Fruit fly (Drosophila melanogaster): ENCODE data around the gene CG32081.

The CG32081 gene

DNA sequence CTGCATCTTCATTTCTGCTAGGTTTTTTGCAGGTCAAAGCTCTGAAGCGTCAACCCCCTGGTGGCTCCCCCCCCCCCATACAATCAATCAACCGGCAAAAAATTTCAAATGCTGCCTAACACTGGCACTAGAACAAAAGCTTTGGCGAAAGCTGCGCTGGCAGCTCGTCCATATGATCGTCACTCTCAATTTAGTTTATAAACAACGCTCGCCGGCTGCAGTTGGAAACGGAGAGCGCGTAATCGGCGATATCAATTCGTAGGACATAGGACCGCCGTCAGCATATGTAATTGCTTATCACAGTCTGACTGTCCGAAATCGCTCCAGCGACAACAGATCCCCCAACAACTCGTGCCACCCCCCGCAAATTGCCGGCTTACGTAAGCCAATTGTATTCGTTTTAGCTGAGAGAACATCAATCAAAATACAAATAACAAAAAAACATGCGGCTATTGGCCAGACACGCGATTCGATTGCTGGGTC, 43.0 kb downstream of the CG32081 start, which contains the start of gene Mocs1 (continued):
- no peak for TF ChIP-seq CG13424 (tag; optimal IDR thresholded peaks at IDR 0.05)
- TF ChIP-seq CG11696 (GFP tag; IDR thresholded peaks at IDR 0.05): no peak
- TF ChIP-seq slou (GFP tag; optimal IDR thresholded peaks at IDR 0.05): no peak
- TF ChIP-seq CG12299 (tag; optimal IDR thresholded peaks at IDR 0.05): no peak
- peak; percentile 15 for TF ChIP-seq gro (GFP tag; optimal IDR thresholded peaks at IDR 0.05)
- peak; percentile 68 for TF ChIP-seq lab (GFP tag; optimal IDR thresholded peaks at IDR 0.05)
- no peak for TF ChIP-seq CG1602 (GFP tag; optimal IDR thresholded peaks at IDR 0.05)
- peak; percentile 38 for TF ChIP-seq Nf-YC (tag; optimal IDR thresholded peaks at IDR 0.05)
- no peak for TF ChIP-seq CG1832 (GFP tag; optimal IDR thresholded peaks at IDR 0.05)
- peak; percentile 75 for TF ChIP-seq Med (GFP tag)
- TF ChIP-seq tin (GFP tag; optimal IDR thresholded peaks at IDR 0.05): no peak
- TF ChIP-seq p53 (GFP tag; optimal IDR thresholded peaks at IDR 0.05): no peak
- TF ChIP-seq Chrac-16 (GFP tag; optimal IDR thresholded peaks at IDR 0.05): no peak
- no peak for TF ChIP-seq CG18764 (GFP tag; optimal IDR thresholded peaks at IDR 0.05)
- TF ChIP-seq Hey (tag; optimal IDR thresholded peaks at IDR 0.05): no peak
- TF ChIP-seq CG34224 (GFP tag; IDR thresholded peaks at IDR 0.05; ENCODE audit: partially characterized antibody): no peak; the same call in 2 of the 3 replicates
- peak; percentile 40 for TF ChIP-seq cwo (GFP tag; optimal IDR thresholded peaks at IDR 0.05)
- TF ChIP-seq dmrt11E (tag; optimal IDR thresholded peaks at IDR 0.05): no peak
- no peak for TF ChIP-seq CG7839 (tag; optimal IDR thresholded peaks at IDR 0.05)
- no peak for TF ChIP-seq CG4820 (GFP tag; optimal IDR thresholded peaks at IDR 0.05)
- no peak for TF ChIP-seq CG10274 (GFP tag; optimal IDR thresholded peaks at IDR 0.05)
- no peak for TF ChIP-seq Nf-YA (GFP tag; IDR thresholded peaks at IDR 0.05)
- TF ChIP-seq CG17385 (GFP tag; optimal IDR thresholded peaks at IDR 0.05): no peak
- peak; percentile 19; the same call in 1 of the 2 replicates for TF ChIP-seq ranshi (GFP tag; IDR thresholded peaks at IDR 0.05)
- TF ChIP-seq CG14050 (GFP tag; IDR thresholded peaks at IDR 0.05): no peak
- no peak for TF ChIP-seq D19A (tag; optimal IDR thresholded peaks at IDR 0.05)
- TF ChIP-seq CG13775 (GFP tag; optimal IDR thresholded peaks at IDR 0.05): no peak
- no peak for TF ChIP-seq bowl (GFP tag; IDR thresholded peaks at IDR 0.05)
- TF ChIP-seq Pdp1 (GFP tag; optimal IDR thresholded peaks at IDR 0.05): peak in 1 of 2 experiments; percentile 96
- TF ChIP-seq D19B (GFP tag; optimal IDR thresholded peaks at IDR 0.05): no peak
- TF ChIP-seq CG34376 (GFP tag; optimal IDR thresholded peaks at IDR 0.05): peak; percentile 65
- TF ChIP-seq Nf-YB (GFP tag; optimal IDR thresholded peaks at IDR 0.05): no peak
- no peak for TF ChIP-seq Six4 (GFP tag; optimal IDR thresholded peaks at IDR 0.05)
- TF ChIP-seq CG2678 (tag; optimal IDR thresholded peaks at IDR 0.05): peak; percentile 7
- TF ChIP-seq CG5953 (GFP tag; IDR thresholded peaks at IDR 0.05): no peak
- no peak for TF ChIP-seq CG10321 (GFP tag; IDR thresholded peaks at IDR 0.05)
- no peak for TF ChIP-seq bigmax (GFP tag; optimal IDR thresholded peaks at IDR 0.05)
- TF ChIP-seq cad (GFP tag; optimal IDR thresholded peaks at IDR 0.05): no peak
- TF ChIP-seq CG15269 (tag; optimal IDR thresholded peaks at IDR 0.05): peak; percentile 6
- peak; percentile 15 for TF ChIP-seq CHES-1-like (GFP tag; optimal IDR thresholded peaks at IDR 0.05)
- no peak for TF ChIP-seq CG17612 (GFP tag; IDR thresholded peaks at IDR 0.05)
- TF ChIP-seq CG1024 (GFP tag; IDR thresholded peaks at IDR 0.05): no peak
- no peak for TF ChIP-seq Xbp1 (GFP tag; optimal IDR thresholded peaks at IDR 0.05)
- no peak for TF ChIP-seq CG14965 (GFP tag; optimal IDR thresholded peaks at IDR 0.05; ENCODE audit: borderline replicate concordance)
- TF ChIP-seq pnt (GFP tag; optimal IDR thresholded peaks at IDR 0.05): no peak
- TF ChIP-seq CG42726 (GFP tag; IDR thresholded peaks at IDR 0.05; ENCODE audit: partially characterized antibody): peak; percentile 26; the same call in 1 of the 2 replicates
- no peak for TF ChIP-seq NC2β (GFP tag; optimal IDR thresholded peaks at IDR 0.05)
- peak; percentile 77; the same call in 1 of the 3 replicates for TF ChIP-seq CG34422 (GFP tag; IDR thresholded peaks at IDR 0.05)
- no peak for TF ChIP-seq CG4854 (GFP tag; optimal IDR thresholded peaks at IDR 0.05)
- TF ChIP-seq zen (tag; optimal IDR thresholded peaks at IDR 0.05): no peak
- no peak for TF ChIP-seq CG6689 (GFP tag; IDR thresholded peaks at IDR 0.05)

Data from whole organism, embryonic.